Worm (Caenorhabditis elegans) whole organism, young adult: ENCODE data around the gene dhs-26.
A peak's percentile ranks its signal among the peaks of the same experiment; 100 is the strongest.

Source experiments
- F23B12.7 ChIP-seq: sonication (generic microtip); optimal IDR thresholded peaks from 2 replicates; lab custom pipeline; 2017; ENCODE audit warnings: missing genetic modification characterization, mild to moderate bottlenecking, missing compliant biosample characterization, antibody characterized with exemption, moderate library complexity; ENCODE audit not compliant: insufficient read depth
- F49E8.2 ChIP-seq: sonication (generic microtip); optimal IDR thresholded peaks from 3 replicates; lab custom pipeline; 2017; ENCODE audit warnings: missing genetic modification characterization, mild to moderate bottlenecking, missing compliant biosample characterization, antibody characterized with exemption, moderate library complexity; ENCODE audit not compliant: insufficient read depth
- F52B5.7 ChIP-seq: sonication (generic microtip); optimal IDR thresholded peaks from 2 replicates; lab custom pipeline; 2016; ENCODE audit warnings: mild to moderate bottlenecking, missing genetic modification characterization, missing compliant biosample characterization
- Y56A3A.18 ChIP-seq: fragments of 200-800 bp; sonication (Bioruptor generic); IDR thresholded peaks from 2 replicates; pipeline ENCODE4 v1.3.6; 2022; ENCODE audit warnings: missing genetic modification reagents, missing genetic modification characterization, missing compliant biosample characterization
- Y79H2A.3 ChIP-seq: fragments of 200-800 bp; sonication (Bioruptor generic); conservative IDR thresholded peaks from 2 replicates; pipeline ENCODE4 v1.3.6; 2022; ENCODE audit warnings: missing genetic modification reagents, missing genetic modification characterization, missing compliant biosample characterization
- ZK185.1 ChIP-seq: sonication (generic microtip); optimal IDR thresholded peaks from 2 replicates; lab custom pipeline; 2016; ENCODE audit warnings: mild to moderate bottlenecking, missing genetic modification characterization, missing compliant biosample characterization; ENCODE audit not compliant: poor library complexity, severe bottlenecking
- ama-1 ChIP-seq, 3 experiments: fragments of 150-350 bp in 1 of 3; sonication (generic microtip) in 2 of 3; optimal IDR thresholded peaks; 2 replicates each; lab custom pipeline; 2014 to 2018; ENCODE audit warnings: missing biosample characterization in 2 of 3, missing genetic modification characterization in 2 of 3, missing genetic modification reagents in 2 of 3
- attf-5 ChIP-seq: fragments of 200-800 bp; sonication (Bioruptor generic); optimal IDR thresholded peaks from 2 replicates; lab custom pipeline; 2018; ENCODE audit warnings: mild to moderate bottlenecking, missing genetic modification characterization, missing compliant biosample characterization
- ceh-58 ChIP-seq: fragments of 200-800 bp; sonication (Bioruptor generic); IDR thresholded peaks from 2 replicates; pipeline ENCODE4 v1.3.6; 2022; ENCODE audit warnings: missing genetic modification characterization, missing compliant biosample characterization
- dox-1 ChIP-seq: fragments of 200-800 bp; sonication (Bioruptor generic); IDR thresholded peaks from 2 replicates; pipeline ENCODE4 v1.3.6; 2022; ENCODE audit warnings: missing genetic modification reagents, missing genetic modification characterization, missing compliant biosample characterization
- ekl-4 ChIP-seq: fragments of 200-800 bp; sonication (Bioruptor generic); IDR thresholded peaks from 2 replicates; pipeline ENCODE4 v1.3.6; 2022; ENCODE audit warnings: missing genetic modification reagents, missing genetic modification characterization, missing compliant biosample characterization
- ets-4 ChIP-seq: fragments of 200-800 bp; sonication (Bioruptor generic); optimal IDR thresholded peaks from 2 replicates; lab custom pipeline; 2018; ENCODE audit warnings: mild to moderate bottlenecking, missing genetic modification characterization, missing compliant biosample characterization
- fkh-3 ChIP-seq: sonication (generic microtip); optimal IDR thresholded peaks from 2 replicates; lab custom pipeline; 2016; ENCODE audit warnings: mild to moderate bottlenecking, missing genetic modification characterization, missing compliant biosample characterization
- hlh-26 ChIP-seq: fragments of 200-800 bp; sonication (Bioruptor generic); conservative IDR thresholded peaks from 2 replicates; pipeline ENCODE4 v1.3.6; 2022; ENCODE audit warnings: missing genetic modification reagents, missing genetic modification characterization, missing compliant biosample characterization
- hrde-1 ChIP-seq: sonication (generic microtip); optimal IDR thresholded peaks from 2 replicates; lab custom pipeline; 2016; ENCODE audit warnings: missing genetic modification characterization, mild to moderate bottlenecking, missing compliant biosample characterization, moderate library complexity, missing genotype, missing genetic modification reagents, borderline replicate concordance
- lin-54 ChIP-seq: fragments of 200-800 bp; sonication (Bioruptor generic); optimal IDR thresholded peaks from 2 replicates; lab custom pipeline; 2018; ENCODE audit warnings: mild to moderate bottlenecking, missing genetic modification characterization, missing compliant biosample characterization
- lsy-27 ChIP-seq: sonication (generic microtip); optimal IDR thresholded peaks from 2 replicates; lab custom pipeline; 2017; ENCODE audit warnings: missing genetic modification characterization, mild to moderate bottlenecking, missing compliant biosample characterization, antibody characterized with exemption, missing genotype, borderline replicate concordance; ENCODE audit not compliant: insufficient read depth
- mel-28 ChIP-seq: sonication (generic microtip); optimal IDR thresholded peaks from 2 replicates; lab custom pipeline; 2016; ENCODE audit warnings: borderline replicate concordance, mild to moderate bottlenecking, missing genetic modification characterization, missing compliant biosample characterization
- mxl-1 ChIP-seq: sonication (generic microtip); optimal IDR thresholded peaks from 2 replicates; lab custom pipeline; 2016; ENCODE audit warnings: missing genetic modification characterization, missing compliant biosample characterization
- nfya-2 ChIP-seq: fragments of 200-800 bp; sonication (Bioruptor generic); IDR thresholded peaks from 2 replicates; pipeline ENCODE4 v1.3.6; 2022; ENCODE audit warnings: missing genetic modification reagents, missing genetic modification characterization, missing compliant biosample characterization
- nfyb-1 ChIP-seq: fragments of 200-800 bp; sonication (Bioruptor generic); IDR thresholded peaks from 2 replicates; pipeline ENCODE4 v1.3.6; 2022; ENCODE audit warnings: missing genetic modification reagents, missing genetic modification characterization, missing compliant biosample characterization
- nhr-80 ChIP-seq: sonication (generic microtip); optimal IDR thresholded peaks from 2 replicates; lab custom pipeline; 2016; ENCODE audit warnings: missing genetic modification characterization, missing compliant biosample characterization
- pha-4 ChIP-seq: fragments of 150-350 bp; sonication (generic microtip); optimal IDR thresholded peaks from 2 replicates; lab custom pipeline; 2014; ENCODE audit warnings: missing biosample characterization, missing genetic modification reagents, missing genetic modification characterization
- rec-8 ChIP-seq, 2 experiments: sonication (generic microtip); optimal IDR thresholded peaks; 2 replicates each; lab custom pipeline; 2016; ENCODE audit warnings: mild to moderate bottlenecking in 2 of 2, missing genetic modification characterization in 2 of 2, missing genetic modification reagents in 2 of 2, missing genotype in 2 of 2, missing biosample characterization in 1 of 2, missing compliant biosample characterization in 1 of 2, moderate library complexity in 1 of 2
- repo-1 ChIP-seq: sonication (generic microtip); optimal IDR thresholded peaks from 2 replicates; lab custom pipeline; 2017; ENCODE audit warnings: mild to moderate bottlenecking, missing genetic modification characterization, missing compliant biosample characterization
- snpc-3.4 ChIP-seq: sonication (generic microtip); optimal IDR thresholded peaks from 2 replicates; lab custom pipeline; 2017; ENCODE audit warnings: missing genetic modification characterization, mild to moderate bottlenecking, missing compliant biosample characterization, antibody characterized with exemption, moderate library complexity, missing genotype, missing genetic modification reagents
- snpc-4 ChIP-seq, 5 experiments: fragments of 150-350 bp in 1 of 5; sonication (generic microtip) in 4 of 5; optimal IDR thresholded peaks; 2 replicates each; lab custom pipeline; 2014 to 2018; ENCODE audit warnings: missing genetic modification characterization in 5 of 5, missing biosample characterization in 3 of 5, antibody characterized with exemption in 2 of 5, mild to moderate bottlenecking in 2 of 5, missing compliant biosample characterization in 2 of 5, missing genotype in 2 of 5, moderate library complexity in 2 of 5, missing genetic modification reagents in 1 of 5
- unc-130 ChIP-seq: sonication (generic microtip); optimal IDR thresholded peaks from 2 replicates; lab custom pipeline; 2016; ENCODE audit warnings: missing genetic modification reagents, missing genetic modification characterization, missing compliant biosample characterization
- ztf-18 ChIP-seq: sonication (generic microtip); optimal IDR thresholded peaks from 2 replicates; lab custom pipeline; 2016; ENCODE audit warnings: missing genotype, mild to moderate bottlenecking, missing genetic modification characterization, missing compliant biosample characterization
- ztf-26 ChIP-seq: sonication (generic microtip); optimal IDR thresholded peaks from 2 replicates; lab custom pipeline; 2017; ENCODE audit warnings: missing genetic modification characterization, missing compliant biosample characterization
- ztf-6 ChIP-seq: fragments of 200-800 bp; sonication (Bioruptor generic); IDR thresholded peaks from 2 replicates; pipeline ENCODE4 v1.3.6; 2022; ENCODE audit warnings: missing genetic modification reagents, missing genetic modification characterization, missing compliant biosample characterization

The dhs-26 gene

ce11 chrX:3347904-3348441 is 14.3 kb downstream of the dhs-26 start, which contains the start of gene ZK816.3 (continued):
- TF ChIP-seq snpc-4 (GFP tag; optimal IDR thresholded peaks at IDR 0.05; lab: Kevin White, UChicago) = peak; percentile 57
- peak in 2 of 4 experiments; percentile 25 to 65 for TF ChIP-seq snpc-4 (tag; optimal IDR thresholded peaks at IDR 0.05; lab: Kevin White, UChicago)
- no peak for TF ChIP-seq unc-130
- no peak for TF ChIP-seq ama-1 (optimal IDR thresholded peaks at IDR 0.05; lab: Kevin White, UChicago)
- peak in 1 of 2 experiments; percentile 46 for TF ChIP-seq ama-1 (GFP tag; optimal IDR thresholded peaks at IDR 0.05; lab: Kevin White, UChicago)
- TF ChIP-seq mxl-1 (tag; lab: Kevin White, UChicago) = peak; percentile 2
- TF ChIP-seq ekl-4 (GFP tag; lab: Robert Waterston, UW) = no peak
- TF ChIP-seq repo-1 (tag; lab: Kevin White, UChicago) = no peak
- peak; percentile 5 for TF ChIP-seq F52B5.7 (tag; lab: Kevin White, UChicago)
- TF ChIP-seq snpc-3.4 = peak; percentile 3

ce11 chrX:3343620-3344197 is 18.6 kb downstream of the dhs-26 start:
- TF ChIP-seq lsy-27 (tag; lab: Kevin White, UChicago) (no peak), F23B12.7 (no peak), fkh-3 (tag; lab: Kevin White, UChicago) (no peak), dox-1 (no peak; the same call in 1 of the 2 replicates), Y79H2A.3 (GFP tag; lab: Robert Waterston, UW) (no peak), Y56A3A.18 (no peak)

ce11 chrX:3339882-3340281 is 22.4 kb downstream of the dhs-26 start:
- TF ChIP-seq F49E8.2 (tag; lab: Kevin White, UChicago) (no peak), nfya-2 (GFP tag; lab: Robert Waterston, UW) (no peak), ztf-6 (GFP tag; lab: Robert Waterston, UW) (no peak), ceh-58 (GFP tag; lab: Robert Waterston, UW) (no peak), attf-5 (GFP tag; lab: Kevin White, UChicago) (no peak), mel-28 (tag; lab: Kevin White, UChicago) (no peak), ztf-26 (tag; lab: Kevin White, UChicago) (no peak), hrde-1 (tag; lab: Kevin White, UChicago) (no peak), nfyb-1 (GFP tag; lab: Robert Waterston, UW) (no peak)

- TF ChIP-seq nhr-80 (peak; percentile 78), Y79H2A.3 (GFP tag; lab: Robert Waterston, UW) (no peak), attf-5 (GFP tag; lab: Kevin White, UChicago) (no peak)
These were observed 28.2 kb downstream of the dhs-26 start for ce11 chrX:3334115-3334514.

ce11 chrX:3332824-3333223 is 29.5 kb downstream of the dhs-26 start, which contains the start of gene F11D5.1:
F11D5.1 (plus strand) TSS chrX:3333124.
- no peak for TF ChIP-seq pha-4 (tag; lab: Kevin White, UChicago)
- no peak for TF ChIP-seq hrde-1 (tag; lab: Kevin White, UChicago)
- no peak for TF ChIP-seq ztf-18 (tag; lab: Kevin White, UChicago)
- TF ChIP-seq ekl-4 (GFP tag; lab: Robert Waterston, UW) = no peak
- no peak for TF ChIP-seq rec-8 (tag; optimal IDR thresholded peaks at IDR 0.05; lab: Kevin White, UChicago)
- no peak for TF ChIP-seq lin-54 (GFP tag; lab: Kevin White, UChicago)
- no peak for TF ChIP-seq ZK185.1 (tag; lab: Kevin White, UChicago)
- TF ChIP-seq hlh-26 (GFP tag; lab: Robert Waterston, UW) = no peak
- TF ChIP-seq ets-4 (GFP tag; lab: Kevin White, UChicago) = no peak
- no peak for TF ChIP-seq mxl-1 (tag; lab: Kevin White, UChicago)
- no peak for TF ChIP-seq F49E8.2 (tag; lab: Kevin White, UChicago)
